Fruit fly (Drosophila melanogaster) whole organism, prepupa: Measurements from ENCODE around the gene CG10469.

Experiments used
- CG16779 ChIP-seq: fragments of 200-800 bp; sonication (Bioruptor generic); optimal IDR thresholded peaks from 3 replicates; lab custom pipeline; 2017; ENCODE audit warnings: missing biosample characterization, mild to moderate bottlenecking, missing genetic modification characterization
- CG8632 ChIP-seq: fragments of 200-800 bp; sonication (Bioruptor generic); optimal IDR thresholded peaks from 3 replicates; lab custom pipeline; 2016; ENCODE audit warnings: missing biosample characterization, missing genetic modification characterization
- OdsH ChIP-seq: fragments of 200-800 bp; sonication (Bioruptor generic); optimal IDR thresholded peaks from 3 replicates; lab custom pipeline; 2016; ENCODE audit warnings: missing biosample characterization, missing genetic modification characterization
- ss ChIP-seq, 2 experiments: fragments of 200-800 bp; sonication (Bioruptor generic); optimal IDR thresholded peaks; 2 replicates in 1 of 2; 3 replicates in 1 of 2; lab custom pipeline; 2017 to 2018; ENCODE audit warnings: mild to moderate bottlenecking in 2 of 2, missing biosample characterization in 2 of 2, missing genetic modification characterization in 2 of 2, moderate library complexity in 1 of 2

DNA sequence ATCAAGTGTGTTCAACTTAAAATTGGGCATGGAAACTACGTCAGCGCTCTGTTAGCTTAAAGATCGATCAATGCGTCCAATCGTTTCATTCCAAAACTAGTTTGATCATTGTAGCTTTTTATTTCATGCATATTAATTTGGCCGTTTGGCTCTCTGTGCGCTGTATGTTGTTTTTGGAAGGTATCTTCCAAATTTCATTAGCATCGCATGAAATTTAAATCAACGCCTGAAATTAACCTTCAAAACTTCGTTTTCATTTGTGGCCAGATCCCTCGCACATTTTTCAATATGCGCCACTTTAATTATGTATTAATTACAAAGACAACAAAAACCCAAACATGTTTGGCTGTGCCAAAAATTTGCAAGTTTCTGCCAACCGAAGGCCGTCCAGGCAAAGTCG lies 45.5 kb upstream of the CG10469 start:
- TF ChIP-seq CG8632 (no peak), OdsH (GFP tag; lab: Kevin White, UChicago) (no peak), CG16779 (tag; lab: Kevin White, UChicago) (no peak), ss (GFP tag; optimal IDR thresholded peaks at IDR 0.05; lab: Kevin White, UChicago) (no peak)
